Fruit fly (Drosophila melanogaster): ENCODE measurements around the gene Dbct.

Dbct gene

dm6 chrX:15085777-15086510 is at the start of gene Dbct, which contains the start of gene CG15027 (continued):
- TF ChIP-seq CG2199 (GFP tag; IDR thresholded peaks at IDR 0.05) (0 out of 3 replicates have a peak, but pooled peaks have one; percentile 37), p53 (GFP tag; optimal IDR thresholded peaks at IDR 0.05) (no peak), CG11696 (GFP tag; IDR thresholded peaks at IDR 0.05) (0 out of 2 replicates have a peak, but pooled peaks have one; percentile 24), cg (GFP tag; optimal IDR thresholded peaks at IDR 0.05) (peak; percentile 83), Abd-B (GFP tag; optimal IDR thresholded peaks at IDR 0.05) (peak; percentile 48), sob (GFP tag; IDR thresholded peaks at IDR 0.05) (peak; percentile 63), CG30431 (GFP tag; optimal IDR thresholded peaks at IDR 0.05) (peak; percentile 12), D19B (GFP tag; optimal IDR thresholded peaks at IDR 0.05) (no peak), grn (GFP tag; optimal IDR thresholded peaks at IDR 0.05) (no peak), hbn (GFP tag; IDR thresholded peaks at IDR 0.05; ENCODE audit: partially characterized antibody) (peak; percentile 64; the same call in 1 of the 2 replicates), NC2α (GFP tag; optimal IDR thresholded peaks at IDR 0.05) (no peak), ab (GFP tag; optimal IDR thresholded peaks at IDR 0.05) (no peak), Six4 (GFP tag; optimal IDR thresholded peaks at IDR 0.05) (peak; percentile 53), gsb-n (tag; optimal IDR thresholded peaks at IDR 0.05) (peak; percentile 39), lola (GFP tag; optimal IDR thresholded peaks at IDR 0.05) (peak in 1 of 3 experiments; percentile 69), chinmo (GFP tag; IDR thresholded peaks at IDR 0.05; ENCODE audit: partially characterized antibody) (0 out of 4 replicates have a peak, but pooled peaks have one; percentile 62), HmgZ (tag; optimal IDR thresholded peaks at IDR 0.05) (peak; percentile 84), sna (GFP tag; IDR thresholded peaks at IDR 0.05; ENCODE audit: partially characterized antibody) (peak; percentile 80), Meics (GFP tag; optimal IDR thresholded peaks at IDR 0.05) (peak; percentile 42), CG6689 (GFP tag; IDR thresholded peaks at IDR 0.05) (peak; percentile 60; the same call in 1 of the 2 replicates), CG3995 (GFP tag; optimal IDR thresholded peaks at IDR 0.05) (no peak), pho (GFP tag; optimal IDR thresholded peaks at IDR 0.05) (peak; percentile 25), Dfd (GFP tag; optimal IDR thresholded peaks at IDR 0.05) (no peak), Side (GFP tag; optimal IDR thresholded peaks at IDR 0.05) (no peak), pum (GFP tag; optimal IDR thresholded peaks at IDR 0.05) (no peak), CG12659 (GFP tag; optimal IDR thresholded peaks at IDR 0.05) (peak; percentile 64), Dll (GFP tag; IDR thresholded peaks at IDR 0.05; ENCODE audit: partially characterized antibody) (peak; percentile 88), zen2 (GFP tag; IDR thresholded peaks at IDR 0.05; ENCODE audit: partially characterized antibody) (no peak; the same call in 2 of the 3 replicates), Ssrp (tag; optimal IDR thresholded peaks at IDR 0.05) (peak; percentile 61), jigr1 (GFP tag; IDR thresholded peaks at IDR 0.05) (no peak), Myb (GFP tag; optimal IDR thresholded peaks at IDR 0.05) (no peak), sim (GFP tag; IDR thresholded peaks at IDR 0.05) (no peak), sd (tag; optimal IDR thresholded peaks at IDR 0.05) (peak; percentile 87), CG7928 (GFP tag; optimal IDR thresholded peaks at IDR 0.05) (no peak), CG7745 (tag; optimal IDR thresholded peaks at IDR 0.05) (no peak), CG7786 (GFP tag; optimal IDR thresholded peaks at IDR 0.05) (no peak), HLH54F (GFP tag; optimal IDR thresholded peaks at IDR 0.05) (no peak), CG34376 (GFP tag; optimal IDR thresholded peaks at IDR 0.05) (peak; percentile 35), Oli (tag; optimal IDR thresholded peaks at IDR 0.05) (peak; percentile 61), dimm (GFP tag; IDR thresholded peaks at IDR 0.05) (no peak), CG33213 (GFP tag; optimal IDR thresholded peaks at IDR 0.05) (no peak), CG15696 (tag; optimal IDR thresholded peaks at IDR 0.05) (peak; percentile 74), Aef1 (GFP tag; IDR thresholded peaks at IDR 0.05) (peak; percentile 64), sug (tag; optimal IDR thresholded peaks at IDR 0.05) (peak; percentile 73), peb (GFP tag; IDR thresholded peaks at IDR 0.05) (peak; percentile 40; the same call in 1 of the 2 replicates), nau (GFP tag; optimal IDR thresholded peaks at IDR 0.05) (peak; percentile 13), Fer3 (tag; optimal IDR thresholded peaks at IDR 0.05) (peak; percentile 56), CG8478 (optimal IDR thresholded peaks at IDR 0.05) (no peak), MBD-R2 (GFP tag; IDR thresholded peaks at IDR 0.05) (peak; percentile 55; the same call in 1 of the 2 replicates)

All from whole organism, embryonic.